Fruit fly (Drosophila melanogaster) whole organism: ENCODE results near the gene Snapin.

ENCODE experiments used
- CG8478 ChIP-seq: fragments of >200 bp; optimal IDR thresholded peaks from 2 replicates; lab custom pipeline; 2018; ENCODE audit warnings: inconsistent platforms
- EcR ChIP-seq, 2 experiments: fragments of >200 bp; optimal IDR thresholded peaks; 2 replicates each; lab custom pipeline; 2017; ENCODE audit warnings: missing biosample characterization in 2 of 2, missing genetic modification characterization in 2 of 2, missing genetic modification reagents in 2 of 2
- psq ChIP-seq: fragments of >200 bp; optimal IDR thresholded peaks from 2 replicates; lab custom pipeline; 2017

DNA sequence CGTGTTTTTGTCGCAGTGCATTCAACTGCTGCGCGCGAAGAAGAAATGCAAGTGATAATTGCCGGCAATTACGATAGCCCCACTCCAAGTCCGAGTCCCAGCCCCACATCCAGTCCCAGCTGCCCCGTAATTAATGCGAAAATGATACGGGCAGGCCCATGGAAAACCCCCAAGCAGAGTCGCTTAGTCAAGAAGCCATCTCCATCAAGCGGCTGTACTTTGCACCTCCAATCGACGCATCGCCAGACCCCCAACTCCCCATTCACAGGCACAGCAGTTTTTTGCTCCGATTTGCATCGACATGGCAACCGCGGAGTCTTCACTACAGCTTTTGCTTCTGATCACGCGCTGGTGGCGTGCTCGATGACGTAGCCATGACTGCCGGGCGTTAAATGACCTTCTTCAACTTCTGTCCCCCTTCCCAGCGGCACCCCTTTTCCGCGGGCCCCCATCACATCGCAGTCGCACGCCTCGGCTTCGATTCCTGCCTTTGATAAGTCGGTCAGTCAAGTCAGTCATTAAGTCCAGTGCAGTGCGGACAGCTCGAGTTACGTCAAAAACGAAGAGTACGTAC is 46.8 kb upstream of the Snapin start:
- TF ChIP-seq CG8478 (lab: Kevin White, UChicago) (no peak), EcR (GFP tag; optimal IDR thresholded peaks at IDR 0.05; lab: Kevin White, UChicago) (no peak), psq (lab: Kevin White, UChicago) (no peak)
